Worm (Caenorhabditis elegans) whole organism, midembryonic: Measurements from ENCODE around the gene nspb-6.

Experiments
- T22C8.4 ChIP-seq: fragments of 200-800 bp; sonication (Bioruptor generic); IDR thresholded peaks from 2 replicates; pipeline ENCODE4 v1.3.6; 2022; ENCODE audit warnings: missing genetic modification characterization, missing compliant biosample characterization
- cog-1 ChIP-seq: sonication (generic microtip); optimal IDR thresholded peaks from 2 replicates; lab custom pipeline; 2016; ENCODE audit warnings: missing genetic modification characterization, missing compliant biosample characterization
- flt-1 ChIP-seq: fragments of 200-800 bp; sonication (Bioruptor generic); IDR thresholded peaks from 2 replicates; pipeline ENCODE4 v1.3.6; 2022; ENCODE audit warnings: missing genetic modification characterization, missing compliant biosample characterization
- klf-2 ChIP-seq: fragments of 200-800 bp; sonication (Bioruptor generic); conservative IDR thresholded peaks from 2 replicates; pipeline ENCODE4 v1.3.6; 2022; ENCODE audit warnings: missing genetic modification reagents, missing genetic modification characterization, missing compliant biosample characterization
- med-1 ChIP-seq: sonication (generic microtip); optimal IDR thresholded peaks from 2 replicates; lab custom pipeline; 2017; ENCODE audit warnings: missing genetic modification characterization, mild to moderate bottlenecking, missing compliant biosample characterization, antibody characterized with exemption, missing genetic modification reagents; ENCODE audit not compliant: insufficient read depth
- ref-1 ChIP-seq: fragments of 200-800 bp; sonication (Bioruptor generic); conservative IDR thresholded peaks from 2 replicates; pipeline ENCODE4 v1.3.6; 2022; ENCODE audit warnings: missing genetic modification reagents, missing genetic modification characterization, missing compliant biosample characterization
- tab-1 ChIP-seq: fragments of 200-800 bp; sonication (Bioruptor generic); IDR thresholded peaks from 2 replicates; pipeline ENCODE4 v1.3.6; 2022; ENCODE audit warnings: missing genetic modification characterization, missing compliant biosample characterization
- ztf-23 ChIP-seq: fragments of 200-800 bp; sonication (Bioruptor generic); IDR thresholded peaks from 2 replicates; pipeline ENCODE4 v1.3.6; 2022; ENCODE audit warnings: missing genetic modification reagents, missing genetic modification characterization, missing compliant biosample characterization
- ztf-29 ChIP-seq: fragments of 200-800 bp; sonication (Bioruptor generic); IDR thresholded peaks from 2 replicates; pipeline ENCODE4 v1.3.6; 2022; ENCODE audit warnings: missing genetic modification reagents, missing genetic modification characterization, missing compliant biosample characterization

Gene nspb-6

DNA sequence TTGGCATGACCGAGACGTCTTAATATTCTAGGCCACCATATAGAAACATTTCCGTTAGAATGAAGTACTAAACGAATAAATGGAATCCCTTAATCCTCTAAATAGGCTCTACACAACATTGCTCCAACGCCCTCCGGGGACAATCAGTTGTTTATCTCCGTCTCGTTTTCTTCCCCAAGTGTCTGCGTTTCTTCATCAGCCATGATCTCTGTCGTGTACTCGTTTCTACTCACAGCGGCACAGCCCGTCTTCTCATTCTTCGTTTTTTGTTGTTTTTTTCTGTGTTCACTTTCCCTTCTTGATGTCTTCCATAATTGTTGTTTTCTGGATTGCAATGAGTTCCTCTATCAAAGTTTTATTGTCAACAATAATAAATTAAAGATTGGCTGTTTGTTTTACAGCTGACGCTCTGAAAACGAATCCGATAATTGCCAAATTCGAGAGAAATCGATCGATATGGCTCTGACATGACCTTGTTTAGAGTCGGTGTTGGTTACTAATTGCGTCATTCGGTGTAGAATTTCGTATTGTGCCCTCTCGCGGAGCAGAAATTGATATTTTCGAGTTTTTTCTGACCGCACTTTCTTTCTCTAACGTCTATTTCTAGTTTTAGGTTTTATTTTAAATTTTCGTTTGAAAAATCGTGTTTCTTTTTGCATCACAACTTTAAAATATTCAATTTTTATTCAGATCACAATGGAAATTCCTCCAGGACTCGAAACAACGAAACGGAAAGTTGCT lies 46.1 kb downstream of the nspb-6 start, which contains the start of gene pfkb-1.2:
Gene pfkb-1.2, plus strand, starts transcription at position 691 of the 741 bp plus-strand sequence.
- TF ChIP-seq klf-2 (GFP tag; lab: Robert Waterston, UW) = no peak
- TF ChIP-seq tab-1 (GFP tag; lab: Robert Waterston, UW) = no peak
- no peak for TF ChIP-seq ref-1 (GFP tag; lab: Robert Waterston, UW)
- TF ChIP-seq med-1 (GFP tag; lab: Kevin White, UChicago) = no peak
- TF ChIP-seq T22C8.4 = no peak
- TF ChIP-seq ztf-23 (GFP tag; lab: Robert Waterston, UW) = no peak
- TF ChIP-seq flt-1 = no peak
- no peak for TF ChIP-seq ztf-29
- TF ChIP-seq cog-1 = no peak

DNA sequence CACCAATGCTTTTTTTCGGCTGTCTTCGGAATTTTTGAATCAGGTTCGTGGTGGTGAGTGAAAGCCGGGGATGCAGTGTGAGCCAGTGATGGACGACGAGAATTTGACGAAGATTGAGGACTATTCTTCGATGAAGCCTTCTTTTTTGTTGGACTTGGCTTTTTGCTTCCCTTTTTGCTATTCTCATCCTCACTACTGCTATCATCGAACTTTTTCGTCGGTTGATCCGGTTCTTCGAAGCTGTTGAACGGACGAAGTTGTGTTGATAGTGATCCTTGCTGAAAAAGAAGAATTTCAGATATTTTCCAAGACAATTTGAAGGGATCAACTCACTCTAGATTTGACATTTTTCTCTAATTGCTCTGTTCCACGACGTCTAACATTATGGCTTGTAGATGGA lies 48.9 kb downstream of the nspb-6 start:
- TF ChIP-seq ref-1 (GFP tag; lab: Robert Waterston, UW) (no peak), flt-1 (no peak), ztf-29 (no peak), cog-1 (no peak), med-1 (GFP tag; lab: Kevin White, UChicago) (no peak), T22C8.4 (no peak), tab-1 (GFP tag; lab: Robert Waterston, UW) (no peak), ztf-23 (GFP tag; lab: Robert Waterston, UW) (no peak), klf-2 (GFP tag; lab: Robert Waterston, UW) (no peak)

DNA sequence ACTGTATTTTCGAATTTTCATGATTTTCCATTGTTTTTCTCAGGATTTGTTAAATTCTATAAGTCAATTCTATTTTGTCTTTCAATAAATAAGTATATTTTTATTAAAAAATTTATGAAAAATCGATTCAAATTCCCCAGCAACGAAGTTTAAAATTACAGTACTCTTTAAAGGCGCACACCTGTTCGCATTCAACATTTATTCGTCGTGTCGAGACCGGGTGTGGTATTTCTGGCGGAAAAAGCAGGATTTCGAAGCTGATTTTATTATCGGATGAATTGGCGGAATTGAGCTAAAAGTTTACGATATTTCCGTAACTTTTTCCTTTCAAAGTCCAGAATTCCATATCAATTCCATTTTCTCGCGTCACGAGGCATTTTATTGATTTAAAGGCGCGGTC lies 50.2 kb downstream of the nspb-6 start:
- TF ChIP-seq ztf-23 (GFP tag; lab: Robert Waterston, UW) = no peak
- TF ChIP-seq cog-1 = no peak
- TF ChIP-seq T22C8.4 = no peak
